Worm (Caenorhabditis elegans): Measurements from ENCODE around the gene agr-1.

DNA sequence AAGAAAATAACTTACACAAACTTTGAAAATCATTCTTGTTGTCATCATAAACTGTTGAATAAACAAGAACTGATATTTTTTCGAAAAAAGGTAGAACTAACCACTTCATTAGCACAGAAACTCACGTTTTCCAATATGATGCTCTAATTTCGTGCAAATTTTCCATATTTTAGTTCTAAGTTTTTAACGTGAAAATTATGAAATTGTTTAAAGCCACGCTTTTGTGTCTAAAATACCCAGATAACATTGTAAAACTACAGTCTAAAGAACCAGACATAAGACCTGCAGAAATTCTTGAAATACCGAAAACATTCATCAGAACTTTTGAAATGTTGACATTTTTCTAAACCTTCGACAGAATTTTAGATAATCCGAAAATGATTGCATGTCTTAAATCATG, 32.2 kb upstream of the agr-1 start, which contains the start of gene F31E8.5:
- TF ChIP-seq hnd-1 (tag; optimal IDR thresholded peaks at IDR 0.05), result no peak
- no peak for TF ChIP-seq ama-1 (optimal IDR thresholded peaks at IDR 0.05)
- TF ChIP-seq sea-1 (GFP tag; conservative IDR thresholded peaks at IDR 0.05), result no peak

All from whole organism, early embryonic.